Fruit fly (Drosophila melanogaster): Measurements from ENCODE around the gene CG4036.

DNA sequence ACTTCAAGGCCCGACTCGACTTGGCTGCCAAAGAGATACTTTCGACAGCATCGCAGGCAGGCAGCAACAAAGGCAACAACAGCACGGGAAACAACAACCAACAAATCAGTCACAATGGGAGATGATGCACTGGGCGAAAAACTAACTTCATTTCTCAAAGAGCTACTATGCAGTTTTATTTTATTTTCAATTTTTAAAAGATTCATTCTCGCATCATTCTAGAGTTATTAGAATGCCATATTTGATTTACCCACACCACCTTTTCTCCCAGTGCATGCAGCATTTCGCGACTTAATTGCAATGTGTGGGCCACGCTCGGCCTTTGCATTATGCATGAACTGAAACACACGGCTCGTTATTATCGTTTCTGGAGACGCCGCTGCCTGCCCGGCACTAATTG, 38.2 kb downstream of the CG4036 start:
- TF ChIP-seq CG3065 (GFP tag; optimal IDR thresholded peaks at IDR 0.05) (no peak), hkb (optimal IDR thresholded peaks at IDR 0.05) (no peak), hkb (GFP tag; IDR thresholded peaks at IDR 0.05) (no peak), CG17328 (GFP tag; IDR thresholded peaks at IDR 0.05) (no peak), MBD-R2 (GFP tag; IDR thresholded peaks at IDR 0.05) (no peak), Adf1 (GFP tag; IDR thresholded peaks at IDR 0.05) (no peak), HLH3B (GFP tag; IDR thresholded peaks at IDR 0.05) (no peak), gcm2 (GFP tag; optimal IDR thresholded peaks at IDR 0.05) (no peak), hb (GFP tag; IDR thresholded peaks at IDR 0.05; ENCODE audit: partially characterized antibody) (no peak), CG17359 (tag; optimal IDR thresholded peaks at IDR 0.05) (no peak), abd-A (tag; optimal IDR thresholded peaks at IDR 0.05) (no peak), D19B (GFP tag; optimal IDR thresholded peaks at IDR 0.05) (no peak), trh (GFP tag; optimal IDR thresholded peaks at IDR 0.05) (no peak), CG9876 (GFP tag; optimal IDR thresholded peaks at IDR 0.05) (no peak), Atf-2 (GFP tag; optimal IDR thresholded peaks at IDR 0.05) (no peak)

All from whole organism, embryonic.